Worm (Caenorhabditis elegans) whole organism, L4 larva: ENCODE data around the gene clec-151.

Experiments
- F44E2.7 ChIP-seq: fragments of 200-800 bp; sonication (Bioruptor generic); IDR thresholded peaks from 2 replicates; pipeline ENCODE4 v2.1.2; 2022; ENCODE audit warnings: missing genetic modification characterization, missing compliant biosample characterization
- ceh-82 ChIP-seq: sonication (generic microtip); optimal IDR thresholded peaks from 2 replicates; lab custom pipeline; 2017; ENCODE audit warnings: missing biosample characterization, missing genetic modification characterization
- daf-19 ChIP-seq: fragments of 200-800 bp; sonication (Bioruptor generic); conservative IDR thresholded peaks from 2 replicates; pipeline ENCODE4 v1.3.6; 2022; ENCODE audit warnings: missing genetic modification characterization, missing compliant biosample characterization
- egl-43 ChIP-seq: fragments of 200-800 bp; sonication (Bioruptor generic); IDR thresholded peaks from 2 replicates; pipeline ENCODE4 v1.3.6; 2022; ENCODE audit warnings: missing genetic modification reagents, missing genetic modification characterization, missing compliant biosample characterization

ce11 chrIII:4649811-4650544 is 21.7 kb downstream of the clec-151 start, which contains the start of gene ppm-2:
- TF ChIP-seq daf-19 (GFP tag; lab: Robert Waterston, UW) (no peak), egl-43 (GFP tag; lab: Robert Waterston, UW) (no peak), F44E2.7 (no peak), ceh-82 (tag; lab: Kevin White, UChicago) (no peak)
